Fruit fly (Drosophila melanogaster) whole organism, pupa: ENCODE results near the gene CheA84a.

Source experiments
- CG15710 ChIP-seq: fragments of 200-800 bp; sonication (Bioruptor generic); optimal IDR thresholded peaks from 2 replicates; lab custom pipeline; 2018; ENCODE audit warnings: missing biosample characterization, mild to moderate bottlenecking, missing genetic modification characterization, moderate library complexity
- CG32121 ChIP-seq: fragments of 200-800 bp; sonication (Bioruptor generic); IDR thresholded peaks from 2 replicates; pipeline ENCODE4 v1.3.6; 2022; ENCODE audit warnings: missing biosample characterization, missing genetic modification characterization
- CG34367 ChIP-seq: fragments of 200-800 bp; sonication (Bioruptor generic); optimal IDR thresholded peaks from 2 replicates; lab custom pipeline; 2018; ENCODE audit warnings: missing biosample characterization, mild to moderate bottlenecking, missing genetic modification characterization
- CG9948 ChIP-seq: fragments of 200-800 bp; sonication (Bioruptor generic); optimal IDR thresholded peaks from 2 replicates; lab custom pipeline; 2018; ENCODE audit warnings: missing biosample characterization, mild to moderate bottlenecking, missing genetic modification characterization, moderate library complexity
- EcR ChIP-seq: fragments of 200-800 bp; sonication (Bioruptor generic); optimal IDR thresholded peaks from 3 replicates; lab custom pipeline; 2019; ENCODE audit warnings: missing biosample characterization, missing genetic modification characterization, mild to moderate bottlenecking, moderate library complexity, missing genetic modification reagents
- Snoo ChIP-seq: fragments of 200-800 bp; sonication (Bioruptor generic); optimal IDR thresholded peaks from 3 replicates; lab custom pipeline; 2017; ENCODE audit warnings: missing biosample characterization, mild to moderate bottlenecking, missing genetic modification characterization, inconsistent platforms
- gl ChIP-seq: fragments of 200-800 bp; sonication (Bioruptor generic); optimal IDR thresholded peaks from 2 replicates; lab custom pipeline; 2018; ENCODE audit warnings: missing biosample characterization, mild to moderate bottlenecking, missing genetic modification characterization

DNA sequence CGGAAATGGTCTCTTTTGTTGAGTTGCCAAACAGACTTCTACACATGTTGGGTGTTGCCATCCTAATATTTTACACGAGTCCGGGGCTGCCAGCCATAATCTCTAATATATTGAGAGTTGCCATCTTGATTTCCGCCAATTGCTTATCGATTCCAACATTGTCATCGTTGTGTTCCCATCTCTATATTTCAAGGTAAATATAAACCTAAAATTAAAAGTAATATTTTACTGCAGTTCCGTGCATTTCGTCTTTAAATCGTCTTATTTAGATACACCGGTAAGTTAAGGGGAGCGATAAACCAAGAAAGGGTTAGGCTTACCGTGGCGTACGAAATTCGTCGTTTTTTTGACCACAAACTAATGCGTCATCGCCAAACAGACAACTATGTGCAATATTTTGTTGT is 28.7 kb upstream of the CheA84a start, which contains the start of gene PolI:
- TF ChIP-seq Snoo (tag; lab: Kevin White, UChicago) (no peak), EcR (no peak), CG15710 (tag; lab: Kevin White, UChicago) (no peak), CG34367 (tag; lab: Kevin White, UChicago) (no peak), CG32121 (GFP tag; lab: Robert Waterston, UW) (no peak), CG9948 (no peak), gl (tag; lab: Kevin White, UChicago) (no peak)
